Fruit fly (Drosophila melanogaster): ENCODE measurements around the gene pyd.

DNA sequence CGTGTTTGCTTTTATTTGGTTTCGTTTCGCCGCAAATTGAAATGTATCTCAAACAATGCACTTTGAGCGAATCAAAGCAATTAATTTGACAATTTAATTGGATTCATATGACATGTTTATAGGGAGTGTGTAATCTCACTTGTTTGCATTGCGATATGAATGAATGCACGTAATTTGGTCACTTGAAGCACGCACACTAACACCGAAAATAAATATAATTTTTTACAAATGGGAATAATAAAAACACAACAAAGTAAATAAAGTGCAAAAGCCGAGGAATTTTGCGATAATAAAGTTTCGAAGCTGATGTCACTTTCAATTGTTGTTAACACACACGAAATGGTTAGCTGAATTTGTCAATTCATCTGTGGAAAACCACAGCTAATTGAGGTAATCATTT, 86.7 kb downstream of the pyd start:
- no peak for TF ChIP-seq h (optimal IDR thresholded peaks at IDR 0.05)
- TF ChIP-seq psq (optimal IDR thresholded peaks at IDR 0.05), result no peak
- no peak for TF ChIP-seq ttk (optimal IDR thresholded peaks at IDR 0.05)
- no peak for TF ChIP-seq Myc (optimal IDR thresholded peaks at IDR 0.05)
- TF ChIP-seq Sin3A (optimal IDR thresholded peaks at IDR 0.05), result no peak

Measured in Kc167 (cell line).